Fruit fly (Drosophila melanogaster): Measurements from ENCODE around the gene CG42467.

dm6 chr2L:3675770-3676169 lies 25.3 kb upstream of the CG42467 start:
- TF ChIP-seq Sry-β (GFP tag; optimal IDR thresholded peaks at IDR 0.05) (no peak), CG11695 (GFP tag; IDR thresholded peaks at IDR 0.05) (no peak), chinmo (GFP tag; IDR thresholded peaks at IDR 0.05; ENCODE audit: partially characterized antibody) (no peak), Scr (GFP tag; IDR thresholded peaks at IDR 0.05; ENCODE audit: partially characterized antibody) (no peak), HLH4C (GFP tag; IDR thresholded peaks at IDR 0.05; ENCODE audit: partially characterized antibody) (no peak), cwo (GFP tag; optimal IDR thresholded peaks at IDR 0.05) (no peak), CHES-1-like (GFP tag; optimal IDR thresholded peaks at IDR 0.05) (no peak)

All from whole organism, embryonic.